Worm (Caenorhabditis elegans) whole organism, young adult: Measurements from ENCODE around the gene col-73.
A peak's percentile ranks its signal among the peaks of the same experiment; 100 is the strongest.

ENCODE experiments used
- hrde-1 ChIP-seq: sonication (generic microtip); optimal IDR thresholded peaks from 2 replicates; lab custom pipeline; 2016; ENCODE audit warnings: missing genetic modification characterization, mild to moderate bottlenecking, missing compliant biosample characterization, moderate library complexity, missing genotype, missing genetic modification reagents, borderline replicate concordance
- tlf-1 ChIP-seq: fragments of 200-800 bp; sonication (Bioruptor generic); optimal IDR thresholded peaks from 2 replicates; lab custom pipeline; 2018; ENCODE audit warnings: mild to moderate bottlenecking, missing genetic modification characterization, missing compliant biosample characterization
- ztf-26 ChIP-seq: sonication (generic microtip); optimal IDR thresholded peaks from 2 replicates; lab custom pipeline; 2017; ENCODE audit warnings: missing genetic modification characterization, missing compliant biosample characterization

DNA sequence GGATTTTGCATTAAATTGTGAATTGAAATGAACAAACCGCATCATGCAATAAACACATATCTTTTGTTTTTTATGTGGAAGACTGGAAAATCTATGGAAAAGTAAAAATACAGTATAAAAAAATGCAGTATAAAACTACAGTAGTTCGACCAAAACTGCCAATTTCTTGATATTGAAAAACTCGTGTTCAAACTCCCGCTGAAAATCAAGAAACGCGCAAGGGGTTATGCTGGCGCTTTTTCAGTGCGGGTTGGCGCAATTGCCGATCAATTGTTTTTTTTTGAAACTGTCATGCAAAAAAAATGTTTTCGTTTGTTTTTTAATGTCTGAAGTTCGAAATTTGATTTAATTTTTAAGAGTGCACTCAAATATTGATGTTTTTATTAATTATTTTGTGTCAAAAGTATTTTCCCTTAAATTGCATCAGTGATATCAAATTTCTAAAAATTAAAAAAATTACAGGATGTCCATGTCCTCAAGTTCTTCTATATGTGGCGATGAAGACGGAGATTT lies 21.3 kb downstream of the col-73 start, which contains the start of gene dnj-9:
- TF ChIP-seq hrde-1 (tag; lab: Kevin White, UChicago) (peak; percentile 62), tlf-1 (GFP tag; lab: Kevin White, UChicago) (peak; percentile 93), ztf-26 (tag; lab: Kevin White, UChicago) (peak; percentile 84)
